Worm (Caenorhabditis elegans) whole organism, L2 larva: Measurements from ENCODE around the gene rbm-39.

Experiments
- alr-1 ChIP-seq: fragments of 150-350 bp; optimal IDR thresholded peaks from 2 replicates; lab custom pipeline; 2014; ENCODE audit warnings: missing biosample characterization, missing genetic modification characterization
- elt-1 ChIP-seq: fragments of 150-350 bp; optimal IDR thresholded peaks from 2 replicates; lab custom pipeline; 2014; ENCODE audit warnings: missing biosample characterization, missing genetic modification characterization
- lin-13 ChIP-seq: fragments of 150-350 bp; optimal IDR thresholded peaks from 2 replicates; lab custom pipeline; 2014; ENCODE audit warnings: missing biosample characterization, missing genetic modification reagents, missing genetic modification characterization
- mdl-1 ChIP-seq, 2 experiments: fragments of 150-350 bp in 1 of 2; sonication (generic microtip) in 1 of 2; optimal IDR thresholded peaks; 2 replicates each; lab custom pipeline; 2017; ENCODE audit warnings: missing biosample characterization in 2 of 2, missing genetic modification characterization in 2 of 2
- nhr-77 ChIP-seq: fragments of 150-350 bp; optimal IDR thresholded peaks from 2 replicates; lab custom pipeline; 2014; ENCODE audit warnings: missing biosample characterization, missing genetic modification characterization
- skn-1 ChIP-seq: sonication (generic microtip); optimal IDR thresholded peaks from 2 replicates; lab custom pipeline; 2017; ENCODE audit warnings: missing biosample characterization, missing genetic modification characterization
- unc-39 ChIP-seq: fragments of 150-350 bp; optimal IDR thresholded peaks from 2 replicates; lab custom pipeline; 2014; ENCODE audit warnings: missing biosample characterization, missing genetic modification characterization
- unc-62 ChIP-seq: fragments of 150-350 bp; optimal IDR thresholded peaks from 2 replicates; lab custom pipeline; 2014; ENCODE audit warnings: missing biosample characterization, missing genetic modification reagents, missing genetic modification characterization
- ztf-11 ChIP-seq: sonication (generic microtip); optimal IDR thresholded peaks from 2 replicates; lab custom pipeline; 2017; ENCODE audit warnings: missing biosample characterization, missing genetic modification characterization

- TF ChIP-seq elt-1 (tag; lab: Kevin White, UChicago) (no peak), mdl-1 (tag; optimal IDR thresholded peaks at IDR 0.05; lab: Kevin White, UChicago) (no peak), unc-39 (tag; lab: Kevin White, UChicago) (no peak), unc-62 (GFP tag; lab: Kevin White, UChicago) (no peak), nhr-77 (tag; lab: Kevin White, UChicago) (no peak), lin-13 (no peak), skn-1 (tag; lab: Kevin White, UChicago) (no peak), ztf-11 (tag; lab: Kevin White, UChicago) (no peak), alr-1 (tag; lab: Kevin White, UChicago) (no peak)
These were observed 12.7 kb upstream of the rbm-39 start for ce11 chrIV:999675-1000074.
